Worm (Caenorhabditis elegans) whole organism, late embryonic: Measurements from ENCODE around the gene szy-4.

Experiments used
- F13H6.1 ChIP-seq: sonication (generic microtip); optimal IDR thresholded peaks from 2 replicates; lab custom pipeline; 2016; ENCODE audit warnings: missing genetic modification characterization, missing compliant biosample characterization
- ama-1 ChIP-seq: fragments of 150-350 bp; optimal IDR thresholded peaks from 2 replicates; lab custom pipeline; 2014
- gmeb-2 ChIP-seq: sonication (generic microtip); optimal IDR thresholded peaks from 2 replicates; lab custom pipeline; 2016; ENCODE audit warnings: missing genetic modification characterization, inconsistent platforms, missing compliant biosample characterization
- lim-6 ChIP-seq: sonication (generic microtip); optimal IDR thresholded peaks from 2 replicates; lab custom pipeline; 2016; ENCODE audit warnings: missing genetic modification characterization, missing compliant biosample characterization
- pag-3 ChIP-seq: sonication (generic microtip); optimal IDR thresholded peaks from 2 replicates; lab custom pipeline; 2016; ENCODE audit warnings: missing compliant biosample characterization, missing genetic modification characterization, borderline replicate concordance
- tbx-2 ChIP-seq: sonication (generic microtip); optimal IDR thresholded peaks from 2 replicates; lab custom pipeline; 2016; ENCODE audit warnings: missing genetic modification characterization, missing compliant biosample characterization

- TF ChIP-seq ama-1 (lab: Kevin White, UChicago), result no peak
- no peak for TF ChIP-seq lim-6
- TF ChIP-seq F13H6.1 (tag; lab: Kevin White, UChicago), result no peak
- TF ChIP-seq gmeb-2 (tag; lab: Kevin White, UChicago), result no peak
- no peak for TF ChIP-seq tbx-2
- TF ChIP-seq pag-3, result no peak
Observed at ce11 chrII:6169156-6169555, 29.3 kb upstream of the szy-4 start, which contains the start of gene hst-3.1.
